Worm (Caenorhabditis elegans): ENCODE measurements around the gene rgs-6.

Gene rgs-6

DNA sequence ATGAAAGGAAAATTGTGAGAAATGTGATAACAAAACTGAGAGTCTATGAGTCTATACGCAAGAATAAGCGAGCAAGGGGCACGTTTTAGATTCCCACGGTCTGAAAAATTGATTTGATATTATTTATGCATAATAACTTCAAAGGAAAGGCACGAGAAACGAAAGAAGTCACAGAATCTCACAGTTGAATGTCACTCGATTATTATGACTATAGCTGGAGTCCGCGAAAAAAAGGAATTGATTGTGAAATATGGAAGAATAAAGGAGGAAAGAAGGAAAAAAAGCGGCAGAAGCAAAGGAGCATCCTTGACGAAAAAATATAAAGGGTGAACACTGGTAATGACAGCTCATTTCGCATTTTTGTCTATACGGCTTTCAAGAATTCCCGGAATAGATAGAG lies 22.9 kb downstream of the rgs-6 start, which contains the start of gene cat-1:
Gene cat-1, minus strand, starts transcription at position 101 of the 400 bp plus-strand sequence.
- TF ChIP-seq lin-38 (GFP tag; IDR thresholded peaks at IDR 0.05) (no peak), arid-1 (GFP tag; conservative IDR thresholded peaks at IDR 0.05) (no peak), Y105C5A.15 (GFP tag; IDR thresholded peaks at IDR 0.05) (no peak), nhr-25 (tag; optimal IDR thresholded peaks at IDR 0.05; ENCODE audit: borderline replicate concordance, insufficient read depth) (no peak), mxl-3 (GFP tag; optimal IDR thresholded peaks at IDR 0.05) (no peak), nhr-77 (tag; optimal IDR thresholded peaks at IDR 0.05) (no peak), nhr-48 (tag; optimal IDR thresholded peaks at IDR 0.05) (no peak), dmd-6 (GFP tag; IDR thresholded peaks at IDR 0.05) (no peak), T20F7.1 (GFP tag; optimal IDR thresholded peaks at IDR 0.05) (no peak), cey-2 (tag; optimal IDR thresholded peaks at IDR 0.05; ENCODE audit: borderline replicate concordance, insufficient read depth) (no peak), ctbp-1 (GFP tag; IDR thresholded peaks at IDR 0.05) (no peak), ceh-20 (GFP tag; IDR thresholded peaks at IDR 0.05) (no peak), lim-7 (GFP tag; IDR thresholded peaks at IDR 0.05) (no peak)

DNA sequence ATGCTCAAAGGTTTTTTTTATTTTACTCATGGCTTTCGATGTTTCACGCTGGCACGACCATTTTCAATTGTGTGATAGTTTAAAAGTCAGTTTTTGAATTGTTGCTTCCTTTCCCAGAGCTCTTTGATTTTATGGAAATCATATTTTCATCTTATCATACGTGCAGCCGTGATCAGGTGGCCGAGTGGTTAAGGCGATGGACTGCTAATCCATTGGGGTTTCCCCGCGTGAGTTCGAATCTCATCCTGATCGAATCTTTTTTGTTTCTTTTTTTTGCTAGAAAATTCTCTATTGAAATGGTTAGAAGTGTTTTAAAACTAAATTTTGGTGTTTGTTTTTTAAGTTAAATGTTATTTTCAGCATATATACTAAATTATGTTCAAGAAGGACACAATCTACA lies 24.4 kb downstream of the rgs-6 start:
- TF ChIP-seq tra-1 (GFP tag; IDR thresholded peaks at IDR 0.05) = peak; percentile 28; the same call in 1 of the 2 replicates
- no peak for TF ChIP-seq gei-8 (GFP tag; optimal IDR thresholded peaks at IDR 0.05)
- TF ChIP-seq madf-9 (GFP tag; conservative IDR thresholded peaks at IDR 0.05) = peak; percentile 59; the same call in 1 of the 2 replicates
- TF ChIP-seq daf-8 (GFP tag; IDR thresholded peaks at IDR 0.05) = no peak
- peak; percentile 59 for TF ChIP-seq lin-38 (GFP tag; IDR thresholded peaks at IDR 0.05)
- no peak for TF ChIP-seq zfp-3 (GFP tag; conservative IDR thresholded peaks at IDR 0.05)
- TF ChIP-seq nhr-111 (GFP tag; optimal IDR thresholded peaks at IDR 0.05) = no peak
- TF ChIP-seq F44E2.7 (GFP tag; IDR thresholded peaks at IDR 0.05) = 0 out of 2 replicates have a peak, but pooled peaks have one; percentile 53
- TF ChIP-seq snpc-1.2 (GFP tag; IDR thresholded peaks at IDR 0.05) = peak; percentile 67
- peak; percentile 49; the same call in 1 of the 2 replicates for TF ChIP-seq vab-7 (GFP tag; IDR thresholded peaks at IDR 0.05)
- TF ChIP-seq ama-1 (optimal IDR thresholded peaks at IDR 0.05) = no peak
- TF ChIP-seq madf-5 (GFP tag; IDR thresholded peaks at IDR 0.05) = 0 out of 4 replicates have a peak, but pooled peaks of 1 of the 2 experiments have one; percentile 13
- TF ChIP-seq lim-7 (GFP tag; IDR thresholded peaks at IDR 0.05) = peak; percentile 64
- TF ChIP-seq nhr-41 (GFP tag; IDR thresholded peaks at IDR 0.05) = no peak
- peak; percentile 54; the same call in 1 of the 2 replicates for TF ChIP-seq ceh-44 (GFP tag; IDR thresholded peaks at IDR 0.05)
- no peak for TF ChIP-seq lin-39 (tag; optimal IDR thresholded peaks at IDR 0.05)
- 0 out of 2 replicates have a peak, but pooled peaks have one; percentile 46 for TF ChIP-seq Y105C5A.15 (GFP tag; IDR thresholded peaks at IDR 0.05)
- peak in 1 of 2 experiments; percentile 37 for TF ChIP-seq daf-16 (GFP tag; optimal IDR thresholded peaks at IDR 0.05)
- peak; percentile 27 for TF ChIP-seq daf-16 (tag; optimal IDR thresholded peaks at IDR 0.05)
- 0 out of 2 replicates have a peak, but pooled peaks have one; percentile 20 for TF ChIP-seq dmd-6 (GFP tag; IDR thresholded peaks at IDR 0.05)
- TF ChIP-seq dve-1 (tag; optimal IDR thresholded peaks at IDR 0.05; ENCODE audit: insufficient read depth) = peak; percentile 24
- peak; percentile 56; the same call in 1 of the 2 replicates for TF ChIP-seq mdt-29 (GFP tag; IDR thresholded peaks at IDR 0.05)
- TF ChIP-seq F26F4.8 (GFP tag; conservative IDR thresholded peaks at IDR 0.05) = 0 out of 2 replicates have a peak, but pooled peaks have one; percentile 62
- no peak for TF ChIP-seq ceh-32 (tag; optimal IDR thresholded peaks at IDR 0.05; ENCODE audit: poor library complexity)
- TF ChIP-seq aha-1 (tag) = peak; percentile 82

DNA sequence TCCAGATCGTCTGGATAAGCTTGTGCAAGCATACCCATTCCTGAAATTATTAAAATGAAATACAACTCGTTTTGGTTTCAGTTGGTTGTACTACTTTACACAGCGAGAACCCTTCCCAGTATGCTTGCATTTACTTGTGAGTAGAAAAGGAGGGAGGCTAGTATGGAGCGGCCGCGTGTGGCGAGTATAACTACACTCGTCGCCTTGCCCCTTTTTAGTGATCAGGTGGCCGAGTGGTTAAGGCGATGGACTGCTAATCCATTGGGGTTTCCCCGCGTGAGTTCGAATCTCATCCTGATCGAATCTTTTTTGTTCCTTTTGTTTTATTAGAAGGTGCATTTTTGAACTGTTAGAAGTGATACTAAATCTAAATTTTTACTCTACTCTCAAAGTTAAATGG lies 25.8 kb downstream of the rgs-6 start:
- TF ChIP-seq R02D3.7 (tag; optimal IDR thresholded peaks at IDR 0.05) = no peak
- TF ChIP-seq lin-38 (GFP tag; IDR thresholded peaks at IDR 0.05) = peak; percentile 81
- 0 out of 2 replicates have a peak, but pooled peaks have one; percentile 88 for TF ChIP-seq daf-8 (GFP tag; IDR thresholded peaks at IDR 0.05)
- TF ChIP-seq ceh-20 (GFP tag; IDR thresholded peaks at IDR 0.05) = peak; percentile 82
- TF ChIP-seq set-16 (GFP tag; IDR thresholded peaks at IDR 0.05) = no peak; the same call in 1 of the 2 replicates
- peak; percentile 42 for TF ChIP-seq dve-1 (tag; optimal IDR thresholded peaks at IDR 0.05; ENCODE audit: insufficient read depth)
- peak; percentile 64 for TF ChIP-seq rbr-2 (tag; optimal IDR thresholded peaks at IDR 0.05)
- TF ChIP-seq pha-4 (GFP tag; IDR thresholded peaks at IDR 0.05) = no peak; the same call in none of the 2 replicates
- TF ChIP-seq pha-4 (tag; optimal IDR thresholded peaks at IDR 0.05) = no peak
- peak; percentile 86; the same call in 1 of the 2 replicates for TF ChIP-seq D1046.2 (GFP tag; IDR thresholded peaks at IDR 0.05)
- no peak for TF ChIP-seq snpc-4 (tag; optimal IDR thresholded peaks at IDR 0.05)
- peak; percentile 78 for TF ChIP-seq F26F4.8 (GFP tag; conservative IDR thresholded peaks at IDR 0.05)
- TF ChIP-seq nhr-11 (tag; optimal IDR thresholded peaks at IDR 0.05) = no peak
- 0 out of 2 replicates have a peak, but pooled peaks have one; percentile 29 for TF ChIP-seq saeg-2 (GFP tag; IDR thresholded peaks at IDR 0.05)
- TF ChIP-seq lin-39 (tag; optimal IDR thresholded peaks at IDR 0.05) = no peak
- TF ChIP-seq ceh-32 (tag; optimal IDR thresholded peaks at IDR 0.05; ENCODE audit: poor library complexity) = no peak
- TF ChIP-seq nhr-10 (tag; optimal IDR thresholded peaks at IDR 0.05) = no peak
- peak; percentile 20 for TF ChIP-seq nhr-28 (tag; optimal IDR thresholded peaks at IDR 0.05)
- TF ChIP-seq Y5F2A.4 (GFP tag; optimal IDR thresholded peaks at IDR 0.05) = peak; percentile 68
- TF ChIP-seq spr-1 (tag; optimal IDR thresholded peaks at IDR 0.05) = peak; percentile 61
- peak; percentile 73 for TF ChIP-seq aha-1 (tag)

All from whole organism, L4 larva.